Worm (Caenorhabditis elegans): ENCODE data around the gene ogt-1.

The ogt-1 gene

DNA sequence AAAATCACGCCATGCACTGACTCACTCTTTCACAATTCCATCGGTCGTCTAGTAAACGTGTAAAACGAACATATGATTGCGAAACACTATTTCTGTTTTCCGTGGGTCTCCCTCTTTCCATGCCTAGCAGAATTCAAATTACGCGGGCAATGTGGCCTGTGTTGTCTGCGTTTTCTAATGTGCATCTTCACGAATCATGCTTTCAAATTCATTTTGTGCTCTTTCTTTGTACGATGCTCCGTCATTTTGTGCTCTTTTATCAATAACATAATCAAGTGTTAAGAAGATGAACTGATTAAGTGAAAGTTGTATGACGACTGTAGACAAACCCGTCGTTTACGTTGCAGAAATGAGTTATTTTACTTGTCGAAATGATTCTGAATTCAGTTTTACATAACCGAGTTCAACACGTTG is 12.2 kb upstream of the ogt-1 start (continued):
- TF ChIP-seq nhr-42 (GFP tag; IDR thresholded peaks at IDR 0.05) (no peak), F44E2.7 (GFP tag; IDR thresholded peaks at IDR 0.05) (no peak), egl-43 (GFP tag; IDR thresholded peaks at IDR 0.05) (no peak), ces-1 (GFP tag; optimal IDR thresholded peaks at IDR 0.05) (no peak), lin-15B (tag; optimal IDR thresholded peaks at IDR 0.05) (no peak), F37D6.2 (tag; optimal IDR thresholded peaks at IDR 0.05) (no peak), daf-19 (GFP tag; conservative IDR thresholded peaks at IDR 0.05) (no peak), lin-13 (GFP tag; optimal IDR thresholded peaks at IDR 0.05) (peak; percentile 49), ZK546.5 (tag; optimal IDR thresholded peaks at IDR 0.05) (no peak), rbr-2 (tag; optimal IDR thresholded peaks at IDR 0.05) (peak; percentile 19), nhr-102 (tag; optimal IDR thresholded peaks at IDR 0.05) (peak; percentile 77), pha-4 (GFP tag; IDR thresholded peaks at IDR 0.05) (no peak), pha-4 (tag; optimal IDR thresholded peaks at IDR 0.05) (peak; percentile 9), cey-2 (tag; optimal IDR thresholded peaks at IDR 0.05; ENCODE audit: borderline replicate concordance, insufficient read depth) (no peak), lsy-2 (tag; optimal IDR thresholded peaks at IDR 0.05) (peak in 1 of 2 experiments; percentile 70), tra-1 (GFP tag; IDR thresholded peaks at IDR 0.05) (no peak), mdt-29 (GFP tag; IDR thresholded peaks at IDR 0.05) (no peak), nhr-6 (tag; optimal IDR thresholded peaks at IDR 0.05) (peak; percentile 58), arid-1 (GFP tag; conservative IDR thresholded peaks at IDR 0.05) (no peak), dpl-1 (GFP tag; optimal IDR thresholded peaks at IDR 0.05) (peak; percentile 69), F26F4.8 (GFP tag; conservative IDR thresholded peaks at IDR 0.05) (no peak), pqm-1 (tag; optimal IDR thresholded peaks at IDR 0.05) (peak; percentile 96), hif-1 (tag; optimal IDR thresholded peaks at IDR 0.05) (peak in 1 of 2 experiments; percentile 63), dmd-6 (GFP tag; IDR thresholded peaks at IDR 0.05) (peak; percentile 92), lim-7 (GFP tag; IDR thresholded peaks at IDR 0.05) (no peak), lin-39 (tag; optimal IDR thresholded peaks at IDR 0.05) (no peak), nhr-25 (tag; optimal IDR thresholded peaks at IDR 0.05; ENCODE audit: borderline replicate concordance, insufficient read depth) (no peak), egl-27 (tag; optimal IDR thresholded peaks at IDR 0.05) (no peak), nhr-10 (tag; optimal IDR thresholded peaks at IDR 0.05) (no peak), daf-12 (tag; optimal IDR thresholded peaks at IDR 0.05) (no peak), dmd-9 (GFP tag; IDR thresholded peaks at IDR 0.05) (no peak), unc-62 (GFP tag; optimal IDR thresholded peaks at IDR 0.05 in 1 of 2) (peak in 1 of 2 experiments; percentile 38), unc-62 (tag; optimal IDR thresholded peaks at IDR 0.05) (no peak), unc-39 (tag; optimal IDR thresholded peaks at IDR 0.05) (no peak), duxl-1 (tag; optimal IDR thresholded peaks at IDR 0.05; ENCODE audit: poor library complexity) (no peak), nhr-11 (tag; optimal IDR thresholded peaks at IDR 0.05) (peak; percentile 35), ama-1 (optimal IDR thresholded peaks at IDR 0.05) (no peak), mep-1 (tag; optimal IDR thresholded peaks at IDR 0.05) (peak; percentile 66), zip-11 (GFP tag; IDR thresholded peaks at IDR 0.05) (no peak), snpc-4 (tag; optimal IDR thresholded peaks at IDR 0.05) (no peak), F49E8.2 (tag; optimal IDR thresholded peaks at IDR 0.05; ENCODE audit: borderline replicate concordance) (no peak), vab-7 (GFP tag; IDR thresholded peaks at IDR 0.05) (no peak), T20F7.1 (GFP tag; optimal IDR thresholded peaks at IDR 0.05) (peak; percentile 63), unc-130 (GFP tag; optimal IDR thresholded peaks at IDR 0.05) (no peak), nhr-48 (tag; optimal IDR thresholded peaks at IDR 0.05) (peak; percentile 60), spr-1 (tag; optimal IDR thresholded peaks at IDR 0.05) (no peak), daf-16 (GFP tag; optimal IDR thresholded peaks at IDR 0.05) (peak in 1 of 2 experiments; percentile 28), daf-16 (tag; optimal IDR thresholded peaks at IDR 0.05) (peak; percentile 92), attf-4 (tag; optimal IDR thresholded peaks at IDR 0.05) (no peak), ztf-7 (tag; optimal IDR thresholded peaks at IDR 0.05) (no peak), dve-1 (tag; optimal IDR thresholded peaks at IDR 0.05; ENCODE audit: insufficient read depth) (peak; percentile 72), Y5F2A.4 (GFP tag; optimal IDR thresholded peaks at IDR 0.05) (no peak), aha-1 (tag) (peak; percentile 55)
